Worm (Caenorhabditis elegans) whole organism, late embryonic: ENCODE results near the gene T22E5.6.

Source experiments
- C08G9.2 ChIP-seq: sonication (generic microtip); optimal IDR thresholded peaks from 2 replicates; lab custom pipeline; 2016; ENCODE audit warnings: mild to moderate bottlenecking, missing genetic modification characterization, moderate library complexity, missing compliant biosample characterization
- C38D4.7 ChIP-seq: fragments of 200-800 bp; sonication (Bioruptor generic); optimal IDR thresholded peaks from 2 replicates; lab custom pipeline; 2018; ENCODE audit warnings: mild to moderate bottlenecking, missing genetic modification characterization, moderate library complexity, missing compliant biosample characterization
- F13H6.1 ChIP-seq: sonication (generic microtip); optimal IDR thresholded peaks from 2 replicates; lab custom pipeline; 2016; ENCODE audit warnings: missing genetic modification characterization, missing compliant biosample characterization
- K02D7.2 ChIP-seq: sonication (generic microtip); optimal IDR thresholded peaks from 2 replicates; lab custom pipeline; 2017; ENCODE audit warnings: mild to moderate bottlenecking, missing genetic modification characterization, missing compliant biosample characterization
- ama-1 ChIP-seq: fragments of 150-350 bp; optimal IDR thresholded peaks from 2 replicates; lab custom pipeline; 2014
- ceh-14 ChIP-seq: sonication (generic microtip); optimal IDR thresholded peaks from 2 replicates; lab custom pipeline; 2016; ENCODE audit warnings: missing genotype, missing genetic modification characterization, missing compliant biosample characterization
- ceh-18 ChIP-seq: sonication (generic microtip); optimal IDR thresholded peaks from 2 replicates; lab custom pipeline; 2016; ENCODE audit warnings: missing genetic modification characterization, missing compliant biosample characterization
- ceh-19 ChIP-seq: fragments of 200-800 bp; sonication (Bioruptor generic); optimal IDR thresholded peaks from 2 replicates; lab custom pipeline; 2018; ENCODE audit warnings: mild to moderate bottlenecking, missing genetic modification characterization, missing compliant biosample characterization
- ceh-30 ChIP-seq: fragments of 150-350 bp; optimal IDR thresholded peaks from 2 replicates; lab custom pipeline; 2014; ENCODE audit warnings: missing biosample characterization, missing genetic modification characterization
- ceh-31 ChIP-seq: sonication (generic microtip); optimal IDR thresholded peaks from 2 replicates; lab custom pipeline; 2016; ENCODE audit warnings: missing genetic modification characterization, missing compliant biosample characterization
- ceh-34 ChIP-seq: sonication (generic microtip); optimal IDR thresholded peaks from 2 replicates; lab custom pipeline; 2016; ENCODE audit warnings: mild to moderate bottlenecking, missing genetic modification characterization, missing compliant biosample characterization
- ceh-48 ChIP-seq: sonication (generic microtip); optimal IDR thresholded peaks from 2 replicates; lab custom pipeline; 2016; ENCODE audit warnings: missing genetic modification characterization, inconsistent platforms, missing compliant biosample characterization
- ceh-6 ChIP-seq: fragments of 200-800 bp; sonication (Bioruptor generic); optimal IDR thresholded peaks from 2 replicates; lab custom pipeline; 2018; ENCODE audit warnings: mild to moderate bottlenecking, missing genetic modification characterization, missing compliant biosample characterization
- ceh-9 ChIP-seq: sonication (generic microtip); optimal IDR thresholded peaks from 2 replicates; lab custom pipeline; 2016; ENCODE audit warnings: mild to moderate bottlenecking, missing genetic modification characterization, inconsistent platforms, missing compliant biosample characterization
- dmd-4 ChIP-seq: sonication (generic microtip); optimal IDR thresholded peaks from 2 replicates; lab custom pipeline; 2016; ENCODE audit warnings: borderline replicate concordance, missing genetic modification characterization, missing compliant biosample characterization
- elt-2 ChIP-seq: sonication (generic microtip); optimal IDR thresholded peaks from 2 replicates; lab custom pipeline; 2016; ENCODE audit warnings: missing genetic modification reagents, missing genetic modification characterization, missing compliant biosample characterization
- fkh-6 ChIP-seq: sonication (generic microtip); optimal IDR thresholded peaks from 2 replicates; lab custom pipeline; 2016; ENCODE audit warnings: missing genetic modification characterization, missing compliant biosample characterization
- hlh-15 ChIP-seq: sonication (generic microtip); optimal IDR thresholded peaks from 2 replicates; lab custom pipeline; 2016; ENCODE audit warnings: missing genetic modification characterization, missing compliant biosample characterization
- hlh-30 ChIP-seq: sonication (generic microtip); optimal IDR thresholded peaks from 2 replicates; lab custom pipeline; 2017; ENCODE audit warnings: antibody characterized with exemption, missing genetic modification characterization, missing compliant biosample characterization; ENCODE audit not compliant: insufficient read depth
- hlh-6 ChIP-seq: sonication (generic microtip); optimal IDR thresholded peaks from 2 replicates; lab custom pipeline; 2016; ENCODE audit warnings: missing genotype, missing genetic modification characterization, missing compliant biosample characterization
- hlh-8 ChIP-seq: sonication (generic microtip); optimal IDR thresholded peaks from 2 replicates; lab custom pipeline; 2016; ENCODE audit warnings: missing genotype, missing genetic modification characterization, missing compliant biosample characterization
- lim-6 ChIP-seq: sonication (generic microtip); optimal IDR thresholded peaks from 2 replicates; lab custom pipeline; 2016; ENCODE audit warnings: missing genetic modification characterization, missing compliant biosample characterization
- madf-2 ChIP-seq: sonication (generic microtip); optimal IDR thresholded peaks from 2 replicates; lab custom pipeline; 2017; ENCODE audit warnings: missing genetic modification characterization, missing compliant biosample characterization
- nfya-1 ChIP-seq: sonication (generic microtip); optimal IDR thresholded peaks from 2 replicates; lab custom pipeline; 2017; ENCODE audit warnings: missing genetic modification characterization, mild to moderate bottlenecking, missing compliant biosample characterization, antibody characterized with exemption, moderate library complexity
- npax-4 ChIP-seq: sonication (generic microtip); optimal IDR thresholded peaks from 2 replicates; lab custom pipeline; 2016; ENCODE audit warnings: missing genetic modification characterization, missing compliant biosample characterization
- pat-9 ChIP-seq: fragments of 200-800 bp; sonication (Bioruptor generic); optimal IDR thresholded peaks from 2 replicates; lab custom pipeline; 2018; ENCODE audit warnings: mild to moderate bottlenecking, missing genetic modification characterization, moderate library complexity, missing compliant biosample characterization
- pqm-1 ChIP-seq: sonication (generic microtip); optimal IDR thresholded peaks from 2 replicates; lab custom pipeline; 2016; ENCODE audit warnings: missing genetic modification characterization, missing compliant biosample characterization
- pros-1 ChIP-seq: fragments of 150-350 bp; optimal IDR thresholded peaks from 2 replicates; lab custom pipeline; 2014; ENCODE audit warnings: missing biosample characterization, missing genetic modification reagents, missing genetic modification characterization
- ref-2 ChIP-seq: sonication (generic microtip); optimal IDR thresholded peaks from 2 replicates; lab custom pipeline; 2016; ENCODE audit warnings: missing genetic modification characterization, missing compliant biosample characterization
- rnt-1 ChIP-seq: sonication (generic microtip); optimal IDR thresholded peaks from 2 replicates; lab custom pipeline; 2016; ENCODE audit warnings: missing genetic modification characterization, missing compliant biosample characterization
- sdc-2 ChIP-seq: sonication (generic microtip); optimal IDR thresholded peaks from 2 replicates; lab custom pipeline; 2016; ENCODE audit warnings: missing genotype, missing genetic modification characterization, missing compliant biosample characterization
- sox-4 ChIP-seq: sonication (generic microtip); optimal IDR thresholded peaks from 2 replicates; lab custom pipeline; 2017; ENCODE audit warnings: mild to moderate bottlenecking, missing genetic modification characterization, inconsistent platforms, missing compliant biosample characterization
- syd-9 ChIP-seq: sonication (generic microtip); optimal IDR thresholded peaks from 2 replicates; lab custom pipeline; 2016; ENCODE audit warnings: mild to moderate bottlenecking, missing genetic modification characterization, moderate library complexity, missing compliant biosample characterization
- tbx-2 ChIP-seq: sonication (generic microtip); optimal IDR thresholded peaks from 2 replicates; lab custom pipeline; 2016; ENCODE audit warnings: missing genetic modification characterization, missing compliant biosample characterization
- ttx-3 ChIP-seq: sonication (generic microtip); optimal IDR thresholded peaks from 2 replicates; lab custom pipeline; 2016; ENCODE audit warnings: missing genetic modification reagents, missing genetic modification characterization, missing compliant biosample characterization
- unc-42 ChIP-seq: sonication (generic microtip); optimal IDR thresholded peaks from 2 replicates; lab custom pipeline; 2016; ENCODE audit warnings: missing genotype, missing genetic modification characterization, missing compliant biosample characterization
- unc-55 ChIP-seq: sonication (generic microtip); optimal IDR thresholded peaks from 2 replicates; lab custom pipeline; 2017; ENCODE audit warnings: missing biosample characterization, missing genetic modification reagents, missing genetic modification characterization
- zip-5 ChIP-seq: sonication (generic microtip); optimal IDR thresholded peaks from 2 replicates; lab custom pipeline; 2016; ENCODE audit warnings: missing genetic modification characterization, missing compliant biosample characterization
- ztf-16 ChIP-seq: sonication (generic microtip); optimal IDR thresholded peaks from 2 replicates; lab custom pipeline; 2017; ENCODE audit warnings: missing genetic modification characterization, missing compliant biosample characterization

Gene T22E5.6

DNA sequence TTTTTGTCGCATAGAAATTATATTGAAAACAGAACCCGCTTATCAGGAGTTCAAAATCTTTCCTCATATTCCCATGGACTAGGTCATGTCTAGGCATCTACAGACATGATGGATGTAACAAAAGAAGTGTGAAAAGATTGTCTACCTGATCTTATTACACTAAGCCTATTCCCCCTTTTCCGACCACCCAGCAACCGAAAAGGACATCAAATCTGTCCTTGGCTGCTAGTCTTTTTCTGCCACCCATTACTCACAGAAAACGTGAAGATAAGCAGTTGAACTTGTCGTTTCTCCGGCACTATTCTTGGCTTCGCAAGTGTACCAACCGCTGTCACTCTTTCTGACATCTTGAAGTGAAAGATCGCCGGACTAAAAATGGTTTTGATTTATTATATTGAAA lies 33.3 kb downstream of the T22E5.6 start:
- no peak for TF ChIP-seq C38D4.7
- no peak for TF ChIP-seq sox-4 (tag; lab: Kevin White, UChicago)

DNA sequence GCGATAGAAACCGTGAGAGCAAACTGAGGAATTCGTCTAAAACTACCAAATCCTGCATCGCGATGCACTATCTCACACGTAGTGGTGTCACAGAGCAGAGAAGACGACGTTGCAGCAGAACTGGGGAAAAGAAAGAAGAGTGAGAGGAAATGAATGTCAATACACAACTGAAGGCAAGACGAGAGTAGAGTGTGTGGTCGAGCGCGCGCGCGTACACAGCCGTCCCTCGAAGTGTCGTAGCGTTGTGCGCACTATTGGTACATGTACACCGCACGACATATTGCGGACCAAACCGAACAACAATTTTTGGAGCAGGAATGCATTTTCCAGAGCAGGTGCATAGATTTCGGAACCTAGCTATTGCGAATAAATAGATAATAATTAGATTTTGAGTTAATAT lies 37.8 kb downstream of the T22E5.6 start:
- TF ChIP-seq F13H6.1 (tag; lab: Kevin White, UChicago) (no peak), ztf-16 (tag; lab: Kevin White, UChicago) (no peak), ceh-14 (peak; percentile 68), ceh-6 (GFP tag; lab: Kevin White, UChicago) (peak; percentile 35), ceh-30 (tag; lab: Kevin White, UChicago) (no peak), madf-2 (tag; lab: Kevin White, UChicago) (no peak), unc-55 (peak; percentile 32), hlh-8 (peak; percentile 9), dmd-4 (no peak), hlh-15 (no peak), nfya-1 (tag; lab: Kevin White, UChicago) (peak; percentile 65), ama-1 (lab: Kevin White, UChicago) (no peak), K02D7.2 (tag; lab: Kevin White, UChicago) (no peak), rnt-1 (tag; lab: Kevin White, UChicago) (peak; percentile 28), lim-6 (tag; lab: Kevin White, UChicago) (no peak), hlh-30 (tag; lab: Kevin White, UChicago) (peak; percentile 11), ref-2 (tag; lab: Kevin White, UChicago) (no peak), sdc-2 (tag; lab: Kevin White, UChicago) (peak; percentile 62), ceh-48 (peak; percentile 30), syd-9 (peak; percentile 60), ceh-18 (tag; lab: Kevin White, UChicago) (peak; percentile 31), unc-42 (peak; percentile 62), ceh-31 (tag; lab: Kevin White, UChicago) (peak; percentile 66), ceh-9 (tag; lab: Kevin White, UChicago) (no peak), fkh-6 (tag; lab: Kevin White, UChicago) (no peak), npax-4 (tag; lab: Kevin White, UChicago) (no peak), ceh-34 (tag; lab: Kevin White, UChicago) (peak; percentile 50), ttx-3 (tag; lab: Kevin White, UChicago) (no peak), C08G9.2 (tag; lab: Kevin White, UChicago) (peak; percentile 40), hlh-6 (tag; lab: Kevin White, UChicago) (peak; percentile 50), pat-9 (tag; lab: Kevin White, UChicago) (peak; percentile 11), ceh-19 (GFP tag; lab: Kevin White, UChicago) (peak; percentile 36), tbx-2 (tag; lab: Kevin White, UChicago) (peak; percentile 77), zip-5 (tag; lab: Kevin White, UChicago) (no peak)
- TF ChIP-seq, all 69 proteins: peak for 19

DNA sequence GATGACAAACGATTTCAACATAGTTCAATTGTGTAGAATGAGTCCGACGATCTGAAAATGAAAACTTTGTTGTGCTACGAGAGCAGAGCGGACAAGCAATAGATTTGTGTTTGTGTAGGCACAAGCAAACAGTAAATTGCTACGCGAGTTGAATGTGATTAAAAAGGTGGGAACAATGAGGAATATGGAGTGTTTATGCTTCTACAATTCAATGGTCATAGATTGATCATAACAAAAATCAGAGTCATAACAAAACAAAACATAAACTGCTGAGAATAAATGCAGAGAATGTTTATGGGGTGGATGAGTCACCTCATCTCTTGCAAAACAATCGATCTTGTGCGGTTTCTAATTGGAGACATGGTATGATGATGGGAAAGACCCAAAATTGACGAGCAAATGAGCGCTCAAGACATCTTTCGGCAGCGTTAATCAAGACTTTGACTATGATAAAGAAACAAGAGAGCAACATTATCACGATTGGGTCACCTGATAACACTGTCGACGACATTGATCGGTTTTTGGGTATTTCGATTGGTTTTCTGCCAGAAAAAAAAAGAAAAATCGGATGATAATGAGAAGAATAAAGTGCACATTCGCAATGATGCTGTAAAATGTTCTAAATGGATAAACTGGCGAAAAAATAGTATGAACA lies 38.4 kb downstream of the T22E5.6 start, which contains the start of gene lmp-1:
Gene lmp-1, minus strand, starts transcription at position 51 of the 655 bp plus-strand sequence.
- TF ChIP-seq elt-2 (tag; lab: Kevin White, UChicago) (peak; percentile 58), fkh-6 (tag; lab: Kevin White, UChicago) (no peak)

DNA sequence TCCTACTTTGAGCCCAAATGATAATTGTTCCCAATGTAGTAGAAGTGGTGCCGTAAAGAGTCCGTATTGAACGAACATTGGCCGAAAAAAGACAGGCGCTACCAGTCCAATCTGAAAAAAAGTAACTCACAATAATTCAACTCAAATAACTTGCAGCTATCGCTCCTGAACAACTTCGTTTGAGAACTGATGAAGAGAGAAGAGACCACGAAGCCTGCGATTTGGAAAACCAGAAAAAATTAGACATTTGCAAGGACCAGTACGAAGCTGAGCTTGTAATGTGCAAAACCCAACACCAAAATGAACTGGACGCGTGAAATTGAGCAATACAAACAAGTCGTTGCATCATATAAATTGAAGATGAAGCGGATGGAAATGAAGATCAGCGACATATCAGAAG lies 41.8 kb downstream of the T22E5.6 start, which contains the start of gene C03B1.1:
Gene C03B1.1, plus strand, starts transcription at position 301 of the 400 bp plus-strand sequence.
- TF ChIP-seq pqm-1 (tag; lab: Kevin White, UChicago) (no peak), pros-1 (tag; lab: Kevin White, UChicago) (no peak)
